Fruit fly (Drosophila melanogaster) S2 (cell line): ENCODE measurements around the gene Dad1.

Source experiments
- CG8478 ChIP-seq: fragments of >200 bp; optimal IDR thresholded peaks from 2 replicates; lab custom pipeline; 2018
- CTCF ChIP-seq, 2 experiments: fragments of >200 bp; optimal IDR thresholded peaks; 2 replicates each; lab custom pipeline; 2018

dm6 chr2L:8381508-8382036, 2.4 kb downstream of the Dad1 start, which contains the start of gene AlaRS:
- TF ChIP-seq CG8478 (lab: Kevin White, UChicago) (no peak), CTCF (optimal IDR thresholded peaks at IDR 0.05; lab: Kevin White, UChicago) (no peak)
